Worm (Caenorhabditis elegans): ENCODE data around the gene H10E21.5.

Gene H10E21.5

DNA sequence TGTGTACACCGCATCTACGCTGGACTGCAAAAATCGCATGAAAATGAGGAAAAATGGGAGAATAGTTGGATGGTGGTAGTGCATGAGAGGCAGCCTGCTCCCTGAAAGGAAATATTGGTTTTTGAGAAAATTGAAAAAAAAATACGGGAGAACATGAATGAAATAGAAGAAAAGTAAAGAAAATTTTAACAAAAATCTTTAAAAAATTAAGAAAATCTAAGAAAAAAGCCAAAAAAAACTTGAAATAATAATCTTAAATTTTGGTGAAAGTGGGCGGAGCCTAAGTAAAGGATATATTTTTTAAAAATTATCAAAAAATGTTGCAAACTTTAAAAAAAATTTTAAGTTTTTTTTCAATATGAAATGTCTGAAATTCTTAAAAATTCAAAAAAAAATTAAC is at the start of gene H10E21.5:
Gene H10E21.5 (minus strand): TSS at position 101 of the 400 bp plus-strand sequence.
- TF ChIP-seq eor-1 (tag; optimal IDR thresholded peaks at IDR 0.05), result no peak
- TF ChIP-seq jun-1 (tag; optimal IDR thresholded peaks at IDR 0.05), result no peak
- no peak for TF ChIP-seq unc-62 (GFP tag; optimal IDR thresholded peaks at IDR 0.05)
- TF ChIP-seq nhr-237 (tag; optimal IDR thresholded peaks at IDR 0.05), result no peak
- TF ChIP-seq mdl-1 (tag; optimal IDR thresholded peaks at IDR 0.05), result no peak
- no peak for TF ChIP-seq fkh-10 (GFP tag; optimal IDR thresholded peaks at IDR 0.05)
- no peak for TF ChIP-seq nhr-11 (tag; optimal IDR thresholded peaks at IDR 0.05)
- no peak for TF ChIP-seq elt-2 (tag; optimal IDR thresholded peaks at IDR 0.05)
- TF ChIP-seq fkh-2 (tag; optimal IDR thresholded peaks at IDR 0.05), result no peak
- TF ChIP-seq lin-15B (tag; optimal IDR thresholded peaks at IDR 0.05), result no peak
- TF ChIP-seq elt-3 (tag; optimal IDR thresholded peaks at IDR 0.05), result no peak
- TF ChIP-seq lsy-12 (tag; optimal IDR thresholded peaks at IDR 0.05), result no peak
- no peak for TF ChIP-seq ceh-82 (tag; optimal IDR thresholded peaks at IDR 0.05)
- no peak for TF ChIP-seq egl-5 (tag; optimal IDR thresholded peaks at IDR 0.05)
- no peak for TF ChIP-seq ZK546.5 (tag; optimal IDR thresholded peaks at IDR 0.05)

DNA sequence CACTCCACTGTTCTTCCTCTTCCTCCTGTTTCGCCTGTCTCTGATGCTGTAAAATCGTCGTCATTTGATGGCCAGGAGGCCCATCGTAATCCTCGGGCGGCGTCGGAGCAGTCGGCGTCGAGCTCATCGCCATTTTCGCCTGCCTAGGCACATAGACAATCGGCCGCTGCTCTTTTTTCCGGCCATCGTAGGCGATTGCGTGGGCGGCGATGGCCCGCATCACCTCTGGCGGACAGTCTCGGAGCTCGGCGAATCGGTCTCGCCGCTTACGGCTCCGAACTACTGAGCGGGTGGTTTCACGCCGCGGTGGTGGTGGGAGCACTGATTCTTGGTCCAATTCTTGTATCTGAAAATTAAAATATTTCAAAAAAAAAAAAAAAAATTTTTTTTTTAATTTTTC is 48.3 kb upstream of the H10E21.5 start:
- TF ChIP-seq ztf-4 (tag; optimal IDR thresholded peaks at IDR 0.05), result no peak
- TF ChIP-seq nhr-76 (tag; optimal IDR thresholded peaks at IDR 0.05), result no peak
- TF ChIP-seq egl-27 (tag; optimal IDR thresholded peaks at IDR 0.05), result no peak
- TF ChIP-seq lin-39 (tag; optimal IDR thresholded peaks at IDR 0.05), result no peak
- TF ChIP-seq nhr-12 (tag; optimal IDR thresholded peaks at IDR 0.05), result no peak
- TF ChIP-seq nfya-1 (tag; optimal IDR thresholded peaks at IDR 0.05; ENCODE audit: insufficient read depth), result no peak
- TF ChIP-seq daf-12 (tag; optimal IDR thresholded peaks at IDR 0.05), result no peak
- TF ChIP-seq nhr-67 (tag; optimal IDR thresholded peaks at IDR 0.05), result no peak
- TF ChIP-seq unc-39 (tag; optimal IDR thresholded peaks at IDR 0.05), result no peak
- no peak for TF ChIP-seq hmg-11 (tag; optimal IDR thresholded peaks at IDR 0.05)
- no peak for TF ChIP-seq tbx-2 (tag; optimal IDR thresholded peaks at IDR 0.05)
- no peak for TF ChIP-seq elt-2 (tag; optimal IDR thresholded peaks at IDR 0.05)
- no peak for TF ChIP-seq fkh-10 (GFP tag; optimal IDR thresholded peaks at IDR 0.05)
- no peak for TF ChIP-seq ZK546.5 (tag; optimal IDR thresholded peaks at IDR 0.05)
- no peak for TF ChIP-seq zag-1 (tag; optimal IDR thresholded peaks at IDR 0.05)
- no peak for TF ChIP-seq ceh-16 (tag; optimal IDR thresholded peaks at IDR 0.05)
- no peak for TF ChIP-seq nhr-28 (tag; optimal IDR thresholded peaks at IDR 0.05)
- no peak for TF ChIP-seq aly-2 (tag; optimal IDR thresholded peaks at IDR 0.05)
- no peak for TF ChIP-seq elt-3 (tag; optimal IDR thresholded peaks at IDR 0.05)
- TF ChIP-seq eor-1 (tag; optimal IDR thresholded peaks at IDR 0.05), result no peak

DNA sequence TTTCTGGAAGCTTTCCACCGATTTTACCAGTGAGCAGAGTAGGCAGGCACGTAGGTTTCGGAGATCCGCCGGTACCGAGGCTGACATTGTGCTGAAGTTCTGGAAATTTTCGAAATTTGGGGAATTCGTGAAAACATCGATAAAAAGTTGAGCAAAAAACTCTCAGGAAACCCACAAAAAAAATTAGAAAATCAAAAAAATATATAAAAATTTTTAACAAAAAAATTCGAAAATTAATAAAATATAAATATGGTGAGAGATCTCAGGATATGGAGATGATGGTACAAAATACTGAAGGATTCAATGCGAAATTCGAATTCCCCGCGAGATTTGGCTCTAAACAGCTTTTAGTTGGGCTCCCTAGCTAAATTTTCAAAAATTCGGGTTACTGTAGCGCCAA is 45.9 kb upstream of the H10E21.5 start, which contains the start of gene spt-4:
Gene spt-4 (minus strand): TSS at position 101 of the 400 bp plus-strand sequence.
- TF ChIP-seq mml-1 (tag; optimal IDR thresholded peaks at IDR 0.05) (no peak), nhr-76 (tag; optimal IDR thresholded peaks at IDR 0.05) (no peak), daf-12 (tag; optimal IDR thresholded peaks at IDR 0.05) (no peak), fkh-10 (GFP tag; optimal IDR thresholded peaks at IDR 0.05) (no peak), lin-15B (tag; optimal IDR thresholded peaks at IDR 0.05) (no peak), nfya-1 (tag; optimal IDR thresholded peaks at IDR 0.05; ENCODE audit: insufficient read depth) (no peak), nhr-77 (tag; optimal IDR thresholded peaks at IDR 0.05) (no peak), fos-1 (tag; optimal IDR thresholded peaks at IDR 0.05) (no peak), ceh-16 (tag; optimal IDR thresholded peaks at IDR 0.05) (no peak), elt-3 (tag; optimal IDR thresholded peaks at IDR 0.05) (no peak), nhr-23 (tag; optimal IDR thresholded peaks at IDR 0.05) (no peak), pqm-1 (tag; optimal IDR thresholded peaks at IDR 0.05) (no peak), fkh-2 (tag; optimal IDR thresholded peaks at IDR 0.05) (no peak), nhr-11 (tag; optimal IDR thresholded peaks at IDR 0.05) (no peak), aly-2 (tag; optimal IDR thresholded peaks at IDR 0.05) (no peak), nhr-28 (tag; optimal IDR thresholded peaks at IDR 0.05) (no peak), ZK546.5 (tag; optimal IDR thresholded peaks at IDR 0.05) (no peak), ceh-9 (tag; optimal IDR thresholded peaks at IDR 0.05) (no peak)

DNA sequence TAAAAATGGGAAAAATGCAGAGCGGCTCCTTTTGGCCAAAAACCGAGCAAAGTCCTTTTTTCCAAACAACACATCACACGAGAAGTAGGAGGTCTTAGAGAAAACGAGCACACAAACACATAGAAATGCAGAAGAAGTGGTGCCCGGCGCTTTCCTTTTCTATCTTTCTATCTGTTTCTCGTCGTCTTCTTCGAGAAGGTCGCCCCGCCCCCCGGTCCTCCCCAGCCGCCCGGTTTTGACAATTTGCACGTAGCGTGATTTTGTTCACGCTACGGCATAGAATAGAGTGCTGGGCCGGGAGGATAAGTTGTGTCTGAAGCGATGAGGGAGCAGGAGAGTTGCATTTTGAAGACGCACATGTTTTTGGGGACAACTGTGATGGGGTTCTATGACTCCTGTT is 43.3 kb upstream of the H10E21.5 start:
- TF ChIP-seq nfya-1 (tag; optimal IDR thresholded peaks at IDR 0.05; ENCODE audit: insufficient read depth) (peak; percentile 66), hmg-11 (tag; optimal IDR thresholded peaks at IDR 0.05) (peak; percentile 42), lin-15B (tag; optimal IDR thresholded peaks at IDR 0.05) (peak; percentile 19), nhr-76 (tag; optimal IDR thresholded peaks at IDR 0.05) (no peak), ztf-4 (tag; optimal IDR thresholded peaks at IDR 0.05) (no peak), nhr-237 (tag; optimal IDR thresholded peaks at IDR 0.05) (no peak), ama-1 (optimal IDR thresholded peaks at IDR 0.05) (peak; percentile 88), lin-39 (tag; optimal IDR thresholded peaks at IDR 0.05) (peak; percentile 81)
